Fruit fly (Drosophila melanogaster): ENCODE data around the gene Jupiter.

dm6 chr3R:11665925-11666687 lies 46.4 kb upstream of the Jupiter start:
- no peak for TF ChIP-seq dl (GFP tag; optimal IDR thresholded peaks at IDR 0.05; ENCODE audit: insufficient read depth in 1 of 2, partially characterized antibody in 2 of 2)
- TF ChIP-seq h (GFP tag; optimal IDR thresholded peaks at IDR 0.05), result no peak

All from whole organism, wandering third instar larva.